Fruit fly (Drosophila melanogaster): Measurements from ENCODE around the gene CG17104.

DNA sequence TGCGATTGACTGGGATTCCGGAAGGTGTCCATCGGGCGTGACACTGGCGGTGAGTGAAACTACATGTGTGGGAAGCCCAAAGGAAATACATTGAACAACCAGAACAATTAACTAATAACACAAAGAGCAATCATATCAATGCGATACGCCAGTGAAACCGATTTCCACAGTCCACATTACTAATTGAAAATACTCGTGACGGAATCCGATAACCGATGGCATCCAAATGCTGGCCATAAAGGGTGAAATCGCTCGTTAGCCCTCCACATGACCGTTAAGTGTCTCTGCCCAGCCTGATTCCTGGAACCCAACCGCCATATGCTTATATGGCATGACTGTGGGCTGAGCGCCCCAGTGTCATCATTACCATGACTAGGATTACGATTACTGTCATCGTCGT is 38.6 kb upstream of the CG17104 start, which contains the start of gene CG7329:
- TF ChIP-seq lola (GFP tag; optimal IDR thresholded peaks at IDR 0.05) (no peak), psq (GFP tag; optimal IDR thresholded peaks at IDR 0.05) (no peak), CG9705 (GFP tag; optimal IDR thresholded peaks at IDR 0.05) (no peak), foxo (GFP tag; optimal IDR thresholded peaks at IDR 0.05) (no peak), OdsH (GFP tag; optimal IDR thresholded peaks at IDR 0.05) (no peak), Abd-B (GFP tag; optimal IDR thresholded peaks at IDR 0.05) (no peak), br (GFP tag; optimal IDR thresholded peaks at IDR 0.05) (no peak), Dfd (GFP tag; optimal IDR thresholded peaks at IDR 0.05) (no peak), HLH106 (tag; optimal IDR thresholded peaks at IDR 0.05) (no peak), pan (optimal IDR thresholded peaks at IDR 0.05) (no peak), fru (GFP tag; optimal IDR thresholded peaks at IDR 0.05) (no peak)
